Worm (Caenorhabditis elegans): ENCODE data around the gene F02C9.1.

F02C9.1 gene

ce11 chrV:3144494-3144893 lies 6.0 kb downstream of the F02C9.1 start, which contains the start of gene srab-10:
srab-10 (minus strand) TSS chrV:3144594.
- TF ChIP-seq ceh-83 (GFP tag; optimal IDR thresholded peaks at IDR 0.05): no peak
- TF ChIP-seq elt-3 (tag; optimal IDR thresholded peaks at IDR 0.05): no peak
- no peak for TF ChIP-seq mls-2 (tag; optimal IDR thresholded peaks at IDR 0.05)
- no peak for TF ChIP-seq M03D4.4 (tag; optimal IDR thresholded peaks at IDR 0.05)
- TF ChIP-seq drap-1 (GFP tag; optimal IDR thresholded peaks at IDR 0.05): no peak
- no peak for TF ChIP-seq lin-32 (GFP tag; optimal IDR thresholded peaks at IDR 0.05)
- TF ChIP-seq mab-5 (tag; optimal IDR thresholded peaks at IDR 0.05): no peak
- TF ChIP-seq ces-1 (GFP tag; optimal IDR thresholded peaks at IDR 0.05): no peak
- TF ChIP-seq lsy-2 (tag; optimal IDR thresholded peaks at IDR 0.05): no peak
- no peak for TF ChIP-seq blmp-1 (tag; optimal IDR thresholded peaks at IDR 0.05)
- no peak for TF ChIP-seq ham-2 (GFP tag; optimal IDR thresholded peaks at IDR 0.05)
- no peak for TF ChIP-seq zip-8 (tag; optimal IDR thresholded peaks at IDR 0.05)
- no peak for TF ChIP-seq lin-13 (tag; optimal IDR thresholded peaks at IDR 0.05)
- no peak for TF ChIP-seq nhr-12 (tag; optimal IDR thresholded peaks at IDR 0.05)
- TF ChIP-seq snpc-4 (tag; optimal IDR thresholded peaks at IDR 0.05): no peak
- TF ChIP-seq nhr-76 (tag; optimal IDR thresholded peaks at IDR 0.05): no peak

- no peak for TF ChIP-seq blmp-1 (tag; optimal IDR thresholded peaks at IDR 0.05)
- TF ChIP-seq ceh-39 (tag; optimal IDR thresholded peaks at IDR 0.05): no peak
- TF ChIP-seq ham-2 (GFP tag; optimal IDR thresholded peaks at IDR 0.05): no peak
- no peak for TF ChIP-seq cnd-1 (tag; optimal IDR thresholded peaks at IDR 0.05)
- no peak for TF ChIP-seq elt-1 (tag; optimal IDR thresholded peaks at IDR 0.05; ENCODE audit: borderline replicate concordance, insufficient read depth)
- no peak for TF ChIP-seq mep-1 (tag; optimal IDR thresholded peaks at IDR 0.05)
- no peak for TF ChIP-seq mab-5 (tag; optimal IDR thresholded peaks at IDR 0.05)
- TF ChIP-seq ces-1 (GFP tag; optimal IDR thresholded peaks at IDR 0.05): no peak
- no peak for TF ChIP-seq nhr-12 (tag; optimal IDR thresholded peaks at IDR 0.05)
These were observed 6.7 kb downstream of the F02C9.1 start for ce11 chrV:3145241-3145640.

- TF ChIP-seq unc-62 (GFP tag; optimal IDR thresholded peaks at IDR 0.05): no peak
- TF ChIP-seq mls-2 (tag; optimal IDR thresholded peaks at IDR 0.05): no peak
These were observed 8.4 kb downstream of the F02C9.1 start, which contains the start of gene srab-11 for ce11 chrV:3146932-3147331. srab-11 (minus strand) TSS chrV:3147032.

DNA sequence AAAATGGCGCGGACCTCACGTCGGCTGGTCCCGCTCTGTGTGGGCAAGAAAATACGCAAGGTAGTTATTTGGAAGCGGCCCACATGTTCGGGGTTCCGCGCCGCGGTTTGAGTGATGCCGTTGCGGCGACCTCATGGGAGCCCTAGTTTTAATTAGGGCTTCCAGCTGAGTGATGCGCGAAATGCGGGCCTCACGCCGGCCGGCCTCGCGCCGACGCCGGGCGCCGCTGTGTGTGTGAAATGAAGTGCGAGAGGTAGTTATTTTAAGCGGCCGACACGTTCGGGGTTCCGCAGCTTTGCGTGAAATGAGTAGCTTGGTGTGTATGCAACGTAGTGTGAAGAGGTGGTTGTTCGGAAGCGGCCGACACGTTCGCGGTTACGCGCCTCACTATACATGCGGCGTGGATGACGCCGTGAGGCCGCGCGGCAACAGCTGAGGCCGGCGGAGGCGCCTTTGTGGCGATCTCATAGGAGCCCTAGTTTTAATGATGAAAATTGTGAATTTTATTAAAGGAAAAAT lies 11.5 kb downstream of the F02C9.1 start:
- no peak for TF ChIP-seq ceh-39 (tag; optimal IDR thresholded peaks at IDR 0.05)
- no peak for TF ChIP-seq cnd-1 (tag; optimal IDR thresholded peaks at IDR 0.05)
- no peak for TF ChIP-seq lsy-2 (tag; optimal IDR thresholded peaks at IDR 0.05)
- no peak for TF ChIP-seq nhr-237 (tag; optimal IDR thresholded peaks at IDR 0.05)
- TF ChIP-seq unc-120 (tag; optimal IDR thresholded peaks at IDR 0.05; ENCODE audit: poor library complexity, severe bottlenecking): no peak
- no peak for TF ChIP-seq pha-4 (tag; optimal IDR thresholded peaks at IDR 0.05)
- TF ChIP-seq elt-3 (tag; optimal IDR thresholded peaks at IDR 0.05): no peak
- no peak for TF ChIP-seq flh-1 (GFP tag; optimal IDR thresholded peaks at IDR 0.05)

DNA sequence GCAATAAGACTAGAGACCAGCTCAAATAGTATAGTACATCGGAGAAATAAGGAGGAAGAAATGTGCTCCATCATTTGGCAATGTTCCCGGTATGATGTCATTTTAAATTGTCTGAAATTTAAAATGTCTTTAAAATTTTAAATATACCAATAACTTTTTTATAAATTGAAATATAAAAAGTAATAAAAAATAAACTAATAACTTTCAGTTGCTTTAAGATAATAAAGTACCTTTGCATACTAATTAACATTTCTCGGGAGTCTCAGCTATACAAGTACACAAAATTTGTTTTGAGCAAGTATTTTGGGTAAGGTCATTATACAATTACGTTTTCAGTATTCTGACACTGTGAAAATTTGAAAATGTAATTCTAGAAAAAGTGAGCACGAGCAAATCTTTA lies 13.4 kb downstream of the F02C9.1 start, which contains the start of gene srab-6:
Gene srab-6 (minus strand): TSS at position 101 of the 400 bp plus-strand sequence.
- TF ChIP-seq mls-2 (tag; optimal IDR thresholded peaks at IDR 0.05) (no peak), cnd-1 (tag; optimal IDR thresholded peaks at IDR 0.05) (no peak), drap-1 (GFP tag; optimal IDR thresholded peaks at IDR 0.05) (no peak), zip-8 (tag; optimal IDR thresholded peaks at IDR 0.05) (no peak), nhr-76 (tag; optimal IDR thresholded peaks at IDR 0.05) (no peak), elt-3 (tag; optimal IDR thresholded peaks at IDR 0.05) (no peak), lin-32 (GFP tag; optimal IDR thresholded peaks at IDR 0.05) (no peak), unc-62 (GFP tag; optimal IDR thresholded peaks at IDR 0.05) (no peak), ceh-83 (GFP tag; optimal IDR thresholded peaks at IDR 0.05) (no peak), tbx-8 (GFP tag; optimal IDR thresholded peaks at IDR 0.05) (no peak), nhr-12 (tag; optimal IDR thresholded peaks at IDR 0.05) (no peak), lsy-2 (tag; optimal IDR thresholded peaks at IDR 0.05) (no peak), elt-1 (tag; optimal IDR thresholded peaks at IDR 0.05; ENCODE audit: borderline replicate concordance, insufficient read depth) (no peak)

DNA sequence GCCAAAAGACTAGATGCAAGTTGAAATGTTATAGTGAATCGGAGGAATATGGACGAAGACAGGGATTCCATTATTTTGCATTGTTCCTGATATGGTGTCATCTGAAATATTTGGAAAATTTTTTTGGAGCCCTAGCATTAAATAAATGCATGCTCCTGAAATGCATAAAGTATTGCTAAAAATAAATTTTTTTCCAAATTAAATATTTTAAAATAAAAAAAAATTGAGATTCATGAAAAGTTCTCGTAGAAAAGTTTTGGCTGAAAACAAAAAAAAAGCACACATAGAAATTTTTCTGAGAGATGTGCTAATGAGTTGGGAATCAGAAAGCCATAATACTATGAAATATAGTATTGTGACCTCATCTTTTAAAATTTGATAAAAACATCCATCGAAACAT lies 16.6 kb downstream of the F02C9.1 start, which contains the start of gene srab-7:
Gene srab-7 (minus strand): TSS at position 101 of the 400 bp plus-strand sequence.
- TF ChIP-seq tbx-8 (GFP tag; optimal IDR thresholded peaks at IDR 0.05) (no peak), ceh-43 (GFP tag; optimal IDR thresholded peaks at IDR 0.05) (no peak), mab-5 (tag; optimal IDR thresholded peaks at IDR 0.05) (no peak)

All from whole organism, mixed stage, embryonic.